Fruit fly (Drosophila melanogaster) whole organism, embryonic: ENCODE measurements around the gene isoQC.
A peak's percentile ranks its signal among the peaks of the same experiment; 100 is the strongest.

Experiments
- Antp ChIP-seq: fragments of 200-800 bp; sonication (Bioruptor generic); optimal IDR thresholded peaks from 3 replicates; lab custom pipeline; 2016; ENCODE audit warnings: missing biosample characterization, missing genetic modification characterization
- BtbVII ChIP-seq: fragments of 200-800 bp; sonication (Bioruptor generic); optimal IDR thresholded peaks from 3 replicates; lab custom pipeline; 2017; ENCODE audit warnings: missing biosample characterization, mild to moderate bottlenecking, missing genetic modification characterization
- CG10543 ChIP-seq: fragments of 200-800 bp; sonication (Bioruptor generic); optimal IDR thresholded peaks from 3 replicates; lab custom pipeline; 2017; ENCODE audit warnings: missing biosample characterization, mild to moderate bottlenecking, missing genetic modification characterization, moderate library complexity
- CG11398 ChIP-seq: fragments of 200-800 bp; sonication (Bioruptor generic); optimal IDR thresholded peaks from 2 replicates; lab custom pipeline; 2016; ENCODE audit warnings: missing biosample characterization, missing genetic modification characterization
- CG11695 ChIP-seq: fragments of 200-800 bp; sonication (Bioruptor generic); IDR thresholded peaks from 3 replicates; pipeline ENCODE4 v1.3.6; 2022; ENCODE audit warnings: missing biosample characterization, missing genetic modification characterization
- CG12236 ChIP-seq: fragments of 200-800 bp; sonication (Bioruptor generic); optimal IDR thresholded peaks from 2 replicates; lab custom pipeline; 2016; ENCODE audit warnings: missing biosample characterization, missing genetic modification characterization
- CG13287 ChIP-seq: fragments of 200-800 bp; sonication (Bioruptor generic); IDR thresholded peaks from 2 replicates; pipeline ENCODE4 v1.3.6; 2022; ENCODE audit warnings: missing biosample characterization, missing genetic modification characterization; ENCODE audit not compliant: partially characterized antibody
- CG14667 ChIP-seq: fragments of 200-800 bp; sonication (Bioruptor generic); IDR thresholded peaks from 2 replicates; pipeline ENCODE4 v1.3.6; 2022; ENCODE audit warnings: missing biosample characterization, missing genetic modification characterization
- CG15601 ChIP-seq: fragments of 200-800 bp; sonication (Bioruptor generic); optimal IDR thresholded peaks from 3 replicates; lab custom pipeline; 2019; ENCODE audit warnings: missing biosample characterization, mild to moderate bottlenecking, missing genetic modification characterization, moderate library complexity
- CG17361 ChIP-seq: fragments of 200-800 bp; sonication (Bioruptor generic); IDR thresholded peaks from 3 replicates; pipeline ENCODE4 v1.3.6; 2022; ENCODE audit warnings: missing biosample characterization, missing genetic modification characterization
- CG18476 ChIP-seq: fragments of 200-800 bp; sonication (Bioruptor generic); optimal IDR thresholded peaks from 2 replicates; lab custom pipeline; 2016; ENCODE audit warnings: missing biosample characterization, mild to moderate bottlenecking, missing genetic modification characterization
- CG31365 ChIP-seq: fragments of 200-800 bp; sonication (Bioruptor generic); optimal IDR thresholded peaks from 2 replicates; lab custom pipeline; 2018; ENCODE audit warnings: missing biosample characterization, mild to moderate bottlenecking, missing genetic modification characterization
- CG31441 ChIP-seq: fragments of 200-800 bp; sonication (Bioruptor generic); IDR thresholded peaks from 2 replicates; pipeline ENCODE4 v1.3.6; 2022; ENCODE audit warnings: missing biosample characterization, missing genetic modification characterization
- CG34224 ChIP-seq: fragments of 200-800 bp; sonication (Bioruptor generic); IDR thresholded peaks from 3 replicates; pipeline ENCODE4 v1.3.6; 2022; ENCODE audit warnings: missing biosample characterization, missing genetic modification characterization; ENCODE audit not compliant: partially characterized antibody
- CG34376 ChIP-seq: fragments of 200-800 bp; sonication (Bioruptor generic); optimal IDR thresholded peaks from 2 replicates; lab custom pipeline; 2018; ENCODE audit warnings: missing biosample characterization, mild to moderate bottlenecking, missing genetic modification characterization
- CG3726 ChIP-seq: fragments of 200-800 bp; sonication (Bioruptor generic); IDR thresholded peaks from 3 replicates; pipeline ENCODE4, ENCODE4 v1.3.6; 2022; ENCODE audit warnings: missing biosample characterization, missing genetic modification characterization
- CG4730 ChIP-seq: fragments of 200-800 bp; sonication (Bioruptor generic); IDR thresholded peaks from 2 replicates; pipeline ENCODE4 v1.3.6; 2022; ENCODE audit warnings: missing biosample characterization, missing genetic modification characterization
- CG4820 ChIP-seq: fragments of 200-800 bp; sonication (Bioruptor generic); optimal IDR thresholded peaks from 3 replicates; lab custom pipeline; 2016; ENCODE audit warnings: missing biosample characterization, missing genetic modification characterization
- CG5180 ChIP-seq: fragments of 200-800 bp; sonication (Bioruptor generic); optimal IDR thresholded peaks from 3 replicates; lab custom pipeline; 2017; ENCODE audit warnings: missing biosample characterization, missing genetic modification characterization, mild to moderate bottlenecking, moderate library complexity, missing genetic modification reagents
- Dip2 ChIP-seq: fragments of 200-800 bp; sonication (Bioruptor generic); IDR thresholded peaks from 2 replicates; pipeline ENCODE4 v1.3.6; 2022; ENCODE audit warnings: missing biosample characterization, missing genetic modification characterization
- Doc3 ChIP-seq: fragments of 200-800 bp; sonication (Bioruptor generic); IDR thresholded peaks from 3 replicates; pipeline ENCODE4 v1.3.6; 2022; ENCODE audit warnings: missing biosample characterization, missing genetic modification characterization; ENCODE audit not compliant: partially characterized antibody
- ERR ChIP-seq: fragments of 200-800 bp; sonication (Bioruptor generic); optimal IDR thresholded peaks from 2 replicates; lab custom pipeline; 2016; ENCODE audit warnings: missing biosample characterization, missing genetic modification characterization
- Gug ChIP-seq: fragments of 200-800 bp; sonication (Bioruptor generic); IDR thresholded peaks from 4 replicates; pipeline ENCODE4 v1.3.6; 2022; ENCODE audit warnings: missing biosample characterization, missing genetic modification characterization
- Hey ChIP-seq: fragments of 200-800 bp; sonication (Bioruptor generic); optimal IDR thresholded peaks from 3 replicates; lab custom pipeline; 2018; ENCODE audit warnings: missing biosample characterization, mild to moderate bottlenecking, missing genetic modification characterization
- Neu2 ChIP-seq: fragments of 200-800 bp; sonication (Bioruptor generic); optimal IDR thresholded peaks from 3 replicates; lab custom pipeline; 2016; ENCODE audit warnings: missing biosample characterization, missing genetic modification characterization, borderline replicate concordance
- Sry-δ ChIP-seq: fragments of 200-800 bp; sonication (Bioruptor generic); optimal IDR thresholded peaks from 2 replicates; lab custom pipeline; 2016; ENCODE audit warnings: missing biosample characterization, missing genetic modification characterization
- YL-1 ChIP-seq: fragments of 200-800 bp; sonication (Bioruptor generic); optimal IDR thresholded peaks from 3 replicates; lab custom pipeline; 2017; ENCODE audit warnings: missing biosample characterization, mild to moderate bottlenecking, missing genetic modification characterization
- az2 ChIP-seq: fragments of 200-800 bp; sonication (Bioruptor generic); optimal IDR thresholded peaks from 3 replicates; lab custom pipeline; 2016; ENCODE audit warnings: missing biosample characterization, missing genetic modification characterization
- cas ChIP-seq: fragments of 200-800 bp; sonication (Bioruptor generic); IDR thresholded peaks from 2 replicates; pipeline ENCODE4 v1.3.6; 2022; ENCODE audit warnings: missing biosample characterization, missing genetic modification characterization
- chm ChIP-seq: fragments of 200-800 bp; sonication (Bioruptor generic); IDR thresholded peaks from 2 replicates; pipeline ENCODE4 v1.3.6; 2022; ENCODE audit warnings: missing biosample characterization, missing genetic modification characterization
- chn ChIP-seq: fragments of 200-800 bp; sonication (Bioruptor generic); optimal IDR thresholded peaks from 2 replicates; lab custom pipeline; 2016; ENCODE audit warnings: missing biosample characterization, missing genetic modification characterization
- esg ChIP-seq: fragments of 200-800 bp; sonication (Bioruptor generic); conservative IDR thresholded peaks from 2 replicates; pipeline ENCODE4 v1.3.6; 2022; ENCODE audit warnings: missing biosample characterization, missing genetic modification characterization
- exex ChIP-seq: fragments of 200-800 bp; sonication (Bioruptor generic); optimal IDR thresholded peaks from 4 replicates; lab custom pipeline; 2018; ENCODE audit warnings: missing biosample characterization, mild to moderate bottlenecking, missing genetic modification characterization, moderate library complexity
- gfzf ChIP-seq: fragments of 200-800 bp; sonication (Bioruptor generic); optimal IDR thresholded peaks from 2 replicates; lab custom pipeline; 2016; ENCODE audit warnings: missing biosample characterization, mild to moderate bottlenecking, missing genetic modification characterization, moderate library complexity
- jing ChIP-seq: fragments of 200-800 bp; sonication (Bioruptor generic); optimal IDR thresholded peaks from 2 replicates; lab custom pipeline; 2018; ENCODE audit warnings: missing biosample characterization, mild to moderate bottlenecking, missing genetic modification characterization
- jumu ChIP-seq: fragments of 200-800 bp; sonication (Bioruptor generic); optimal IDR thresholded peaks from 3 replicates; lab custom pipeline; 2016; ENCODE audit warnings: missing biosample characterization, missing genetic modification characterization
- kah ChIP-seq: fragments of 200-800 bp; sonication (Bioruptor generic); optimal IDR thresholded peaks from 2 replicates; lab custom pipeline; 2018; ENCODE audit warnings: missing biosample characterization, mild to moderate bottlenecking, missing genetic modification characterization
- klu ChIP-seq: fragments of 200-800 bp; sonication (Bioruptor generic); IDR thresholded peaks from 2 replicates; pipeline ENCODE4 v1.3.6; 2022; ENCODE audit warnings: missing biosample characterization, missing genetic modification characterization
- nau ChIP-seq: fragments of 200-800 bp; sonication (Bioruptor generic); optimal IDR thresholded peaks from 3 replicates; lab custom pipeline; 2017; ENCODE audit warnings: missing biosample characterization, mild to moderate bottlenecking, missing genetic modification characterization, missing genetic modification reagents
- pb ChIP-seq: fragments of 200-800 bp; sonication (Bioruptor generic); optimal IDR thresholded peaks from 3 replicates; lab custom pipeline; 2016; ENCODE audit warnings: missing biosample characterization, missing genetic modification characterization
- pfk ChIP-seq: fragments of 200-800 bp; sonication (Bioruptor generic); optimal IDR thresholded peaks from 2 replicates; lab custom pipeline; 2018; ENCODE audit warnings: missing biosample characterization, mild to moderate bottlenecking, missing genetic modification characterization, moderate library complexity
- phol ChIP-seq: fragments of 200-800 bp; sonication (Bioruptor generic); optimal IDR thresholded peaks from 3 replicates; lab custom pipeline; 2018; ENCODE audit warnings: missing biosample characterization, mild to moderate bottlenecking, missing genetic modification characterization, moderate library complexity
- ro ChIP-seq: fragments of 200-800 bp; sonication (Bioruptor generic); IDR thresholded peaks from 2 replicates; pipeline ENCODE4 v1.3.6; 2022; ENCODE audit warnings: missing biosample characterization, missing genetic modification characterization
- row ChIP-seq: fragments of 200-800 bp; sonication (Bioruptor generic); IDR thresholded peaks from 3 replicates; pipeline ENCODE4 v1.3.6; 2022; ENCODE audit warnings: missing biosample characterization, missing genetic modification characterization
- sens-2 ChIP-seq: fragments of 200-800 bp; sonication (Bioruptor generic); IDR thresholded peaks from 2 replicates; pipeline ENCODE4 v1.3.6; 2022; ENCODE audit warnings: missing biosample characterization, missing genetic modification characterization
- sim ChIP-seq: fragments of 200-800 bp; sonication (Bioruptor generic); IDR thresholded peaks from 2 replicates; pipeline ENCODE4 v1.3.6; 2022; ENCODE audit warnings: missing biosample characterization, missing genetic modification characterization
- stc ChIP-seq: fragments of 200-800 bp; sonication (Bioruptor generic); IDR thresholded peaks from 2 replicates; pipeline ENCODE4 v1.3.6; 2022; ENCODE audit warnings: missing biosample characterization, missing genetic modification characterization
- stwl ChIP-seq: fragments of 200-800 bp; sonication (Bioruptor generic); optimal IDR thresholded peaks from 3 replicates; lab custom pipeline; 2018; ENCODE audit warnings: missing biosample characterization, mild to moderate bottlenecking, missing genetic modification characterization, moderate library complexity
- tna ChIP-seq: fragments of 200-800 bp; sonication (Bioruptor generic); IDR thresholded peaks from 2 replicates; pipeline ENCODE4 v1.3.6; 2022; ENCODE audit warnings: missing biosample characterization, missing genetic modification characterization; ENCODE audit not compliant: partially characterized antibody
- vfl ChIP-seq: fragments of 200-800 bp; sonication (Bioruptor generic); optimal IDR thresholded peaks from 2 replicates; lab custom pipeline; 2016; ENCODE audit warnings: missing biosample characterization, missing genetic modification characterization

isoQC gene

DNA sequence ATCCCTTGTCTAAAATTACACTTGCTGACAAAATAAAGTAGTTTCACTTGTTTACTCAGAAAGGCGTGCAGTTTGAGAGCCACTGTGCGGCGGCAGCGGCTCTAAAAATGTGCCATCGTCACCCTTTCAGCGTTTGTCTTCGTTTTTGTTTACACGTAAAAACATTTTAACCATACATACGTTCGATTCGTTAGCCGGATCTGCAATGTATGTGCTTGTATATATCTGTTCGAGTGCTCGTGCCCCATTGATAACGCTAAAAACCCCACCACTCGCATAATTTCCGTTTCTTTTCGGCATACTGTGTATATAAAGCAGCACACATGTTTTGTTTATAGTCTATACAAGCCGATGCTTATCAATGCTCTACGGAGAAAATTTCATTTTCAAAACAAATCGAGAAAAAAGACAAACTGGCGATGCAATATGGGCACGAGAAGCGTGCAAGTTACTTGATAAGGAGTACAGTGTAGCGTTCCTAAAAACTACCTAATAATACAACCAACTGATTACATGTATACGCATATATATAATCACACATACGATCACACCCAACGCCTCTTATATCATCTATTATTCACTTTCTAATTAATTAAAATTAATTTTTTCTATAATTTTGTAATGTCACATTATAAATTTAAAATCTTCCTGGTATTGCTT, 42.4 kb downstream of the isoQC start (continued):
- TF ChIP-seq CG31365 (tag; lab: Kevin White, UChicago) (no peak), ERR (GFP tag; lab: Kevin White, UChicago) (no peak), phol (tag; lab: Kevin White, UChicago) (peak; percentile 62), CG13287 (GFP tag; lab: Robert Waterston, UW) (peak; percentile 8; the same call in 1 of the 2 replicates), nau (GFP tag; lab: Kevin White, UChicago) (no peak), CG17361 (GFP tag; lab: Robert Waterston, UW) (peak; percentile 77), CG10543 (GFP tag; lab: Kevin White, UChicago) (peak; percentile 61), CG3726 (GFP tag; lab: Robert Waterston, UW) (no peak), CG34224 (GFP tag; lab: Robert Waterston, UW) (0 out of 3 replicates have a peak, but pooled peaks have one; percentile 31), esg (GFP tag; lab: Robert Waterston, UW) (peak; percentile 36; the same call in 1 of the 2 replicates), klu (no peak), CG15601 (tag; lab: Kevin White, UChicago) (peak; percentile 22), YL-1 (GFP tag; lab: Kevin White, UChicago) (peak; percentile 27), jumu (no peak), stc (GFP tag; lab: Robert Waterston, UW) (peak; percentile 13; the same call in 1 of the 2 replicates), CG12236 (GFP tag; lab: Kevin White, UChicago) (no peak), sim (GFP tag; lab: Robert Waterston, UW) (no peak), Sry-δ (GFP tag; lab: Kevin White, UChicago) (no peak), Doc3 (GFP tag; lab: Robert Waterston, UW) (no peak), CG11398 (GFP tag; lab: Kevin White, UChicago) (no peak), cas (GFP tag; lab: Robert Waterston, UW) (no peak), Hey (tag; lab: Kevin White, UChicago) (no peak), Dip2 (GFP tag; lab: Robert Waterston, UW) (no peak), pb (GFP tag; lab: Kevin White, UChicago) (no peak), gfzf (GFP tag; lab: Kevin White, UChicago) (no peak), pfk (GFP tag; lab: Kevin White, UChicago) (no peak), chm (GFP tag; lab: Robert Waterston, UW) (peak; percentile 28; the same call in 1 of the 2 replicates), Neu2 (GFP tag; lab: Kevin White, UChicago) (no peak), CG4820 (GFP tag; lab: Kevin White, UChicago) (no peak), CG34376 (peak; percentile 16), CG31441 (peak; percentile 74), tna (GFP tag; lab: Robert Waterston, UW) (0 out of 2 replicates have a peak, but pooled peaks have one; percentile 34), jing (GFP tag; lab: Kevin White, UChicago) (no peak), chn (GFP tag; lab: Kevin White, UChicago) (no peak), BtbVII (GFP tag; lab: Kevin White, UChicago) (peak; percentile 31), CG18476 (GFP tag; lab: Kevin White, UChicago) (no peak), Antp (GFP tag; lab: Kevin White, UChicago) (no peak), exex (tag; lab: Kevin White, UChicago) (peak; percentile 29), Gug (no peak), ro (GFP tag; lab: Robert Waterston, UW) (no peak), kah (no peak), row (GFP tag; lab: Robert Waterston, UW) (peak; percentile 83), sens-2 (GFP tag; lab: Robert Waterston, UW) (no peak), CG14667 (GFP tag; lab: Robert Waterston, UW) (no peak; the same call in 1 of the 2 replicates), vfl (no peak), CG4730 (GFP tag; lab: Robert Waterston, UW) (peak; percentile 51), az2 (GFP tag; lab: Kevin White, UChicago) (peak; percentile 3), CG11695 (no peak), CG5180 (GFP tag; lab: Kevin White, UChicago) (no peak), stwl (tag; lab: Kevin White, UChicago) (no peak)
